Worm (Caenorhabditis elegans): ENCODE results near the gene neg-1.

Gene neg-1

DNA sequence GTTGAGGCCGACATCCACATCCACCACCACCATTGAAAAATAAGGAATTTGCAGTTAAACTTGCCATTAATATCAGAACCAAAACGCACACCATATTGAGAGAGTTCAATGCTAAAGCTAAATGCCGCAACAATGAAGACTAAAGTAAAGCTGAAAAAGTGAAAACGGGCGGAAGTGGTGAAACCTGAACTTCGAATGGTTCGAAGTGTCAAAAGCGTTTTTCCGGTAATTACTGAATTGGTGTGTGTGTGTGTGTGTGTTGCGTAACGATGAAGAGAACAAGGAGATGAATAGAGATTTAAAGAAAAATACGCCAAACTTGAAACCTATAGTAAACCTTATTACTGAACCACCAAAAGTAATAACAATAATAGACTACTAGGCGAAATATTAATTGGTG is 10.2 kb downstream of the neg-1 start, which contains the start of gene grl-13:
TSS of gene grl-13 (minus strand) at position 101 of the 400 bp plus-strand sequence.
- TF ChIP-seq fax-1 (tag; optimal IDR thresholded peaks at IDR 0.05), result no peak
- no peak for TF ChIP-seq unc-55 (GFP tag; optimal IDR thresholded peaks at IDR 0.05)
- no peak for TF ChIP-seq unc-3 (GFP tag; conservative IDR thresholded peaks at IDR 0.05)
- no peak for TF ChIP-seq unc-3 (tag; optimal IDR thresholded peaks at IDR 0.05)
- no peak for TF ChIP-seq lim-6 (tag; optimal IDR thresholded peaks at IDR 0.05)
- TF ChIP-seq T23F11.4 (GFP tag; optimal IDR thresholded peaks at IDR 0.05), result no peak
- TF ChIP-seq hlh-6 (tag; optimal IDR thresholded peaks at IDR 0.05), result no peak

DNA sequence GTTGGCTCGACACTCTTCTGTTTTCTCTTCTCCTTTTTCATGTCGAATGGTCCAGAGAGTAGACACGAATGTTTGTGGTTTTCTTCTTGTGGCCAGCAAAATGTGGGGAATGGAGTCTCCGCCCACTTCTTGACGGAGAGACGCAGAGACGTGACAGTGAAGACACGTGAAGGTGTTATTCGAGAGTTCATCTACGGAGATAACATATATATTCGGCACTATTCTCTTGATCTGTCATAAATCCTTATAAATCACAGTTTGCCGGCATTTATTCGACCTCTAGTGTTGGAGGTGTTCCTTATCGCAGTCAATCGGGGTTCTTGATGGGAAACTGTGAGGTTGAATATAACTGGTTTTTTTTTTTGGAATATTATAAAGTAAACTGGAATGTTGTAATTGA is 13.2 kb downstream of the neg-1 start, which contains the start of gene F32D1.3:
TSS of gene F32D1.3 (minus strand) at position 65 of the 400 bp plus-strand sequence.
- TF ChIP-seq unc-55 (GFP tag; optimal IDR thresholded peaks at IDR 0.05), result peak; percentile 4
- TF ChIP-seq npax-4 (tag; optimal IDR thresholded peaks at IDR 0.05), result no peak
- no peak for TF ChIP-seq eyg-1 (tag; optimal IDR thresholded peaks at IDR 0.05)
- no peak for TF ChIP-seq hlh-13 (GFP tag; optimal IDR thresholded peaks at IDR 0.05)
- no peak for TF ChIP-seq ceh-18 (tag; optimal IDR thresholded peaks at IDR 0.05)
- no peak for TF ChIP-seq nhr-232 (tag; optimal IDR thresholded peaks at IDR 0.05)
- TF ChIP-seq dve-1 (tag; optimal IDR thresholded peaks at IDR 0.05), result no peak
- no peak for TF ChIP-seq nhr-11 (tag; optimal IDR thresholded peaks at IDR 0.05)

DNA sequence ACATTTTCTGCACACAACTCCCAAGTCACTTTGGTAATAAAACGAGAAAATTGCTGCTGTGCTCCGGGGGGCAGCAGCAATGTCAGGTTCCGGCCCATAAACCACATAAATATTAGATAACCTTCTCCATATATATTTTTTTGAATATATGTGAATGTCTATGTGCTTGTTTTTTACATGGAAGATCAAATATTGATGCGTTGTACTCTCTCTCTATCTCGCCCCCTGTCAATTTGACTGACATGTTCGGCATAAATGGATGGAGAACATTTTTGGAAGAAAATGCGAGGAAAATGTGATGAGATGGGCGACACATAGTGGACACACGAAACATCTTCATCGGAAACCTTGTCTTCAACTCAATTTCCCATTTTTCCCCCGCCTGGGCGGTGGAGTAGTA is 14.7 kb downstream of the neg-1 start:
- TF ChIP-seq unc-42 (tag; optimal IDR thresholded peaks at IDR 0.05), result peak; percentile 48
- TF ChIP-seq K02D7.2 (tag; optimal IDR thresholded peaks at IDR 0.05), result no peak
- peak; percentile 71 for TF ChIP-seq unc-55 (GFP tag; optimal IDR thresholded peaks at IDR 0.05)

DNA sequence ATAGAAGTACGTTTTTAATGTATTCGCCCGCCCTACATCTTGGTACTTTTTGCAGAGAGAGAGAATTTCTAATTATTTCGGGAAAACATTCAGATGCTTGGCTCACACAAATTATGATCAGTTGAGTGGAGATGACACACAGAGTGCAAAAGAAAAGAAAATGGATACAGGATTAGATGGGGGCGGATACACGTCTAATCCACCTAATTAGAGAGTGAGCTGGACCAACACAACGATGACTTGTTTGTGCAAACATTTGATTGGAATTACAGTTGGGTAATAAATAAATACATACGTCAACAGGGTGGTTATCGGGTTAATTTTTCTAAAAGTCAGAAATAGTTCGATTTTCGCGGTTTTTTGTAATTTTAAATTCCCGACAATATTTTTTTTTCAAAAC is 15.5 kb downstream of the neg-1 start:
- TF ChIP-seq ceh-31 (tag; optimal IDR thresholded peaks at IDR 0.05), result peak; percentile 55
- TF ChIP-seq lim-6 (tag; optimal IDR thresholded peaks at IDR 0.05), result no peak
- TF ChIP-seq unc-42 (tag; optimal IDR thresholded peaks at IDR 0.05), result peak; percentile 46

DNA sequence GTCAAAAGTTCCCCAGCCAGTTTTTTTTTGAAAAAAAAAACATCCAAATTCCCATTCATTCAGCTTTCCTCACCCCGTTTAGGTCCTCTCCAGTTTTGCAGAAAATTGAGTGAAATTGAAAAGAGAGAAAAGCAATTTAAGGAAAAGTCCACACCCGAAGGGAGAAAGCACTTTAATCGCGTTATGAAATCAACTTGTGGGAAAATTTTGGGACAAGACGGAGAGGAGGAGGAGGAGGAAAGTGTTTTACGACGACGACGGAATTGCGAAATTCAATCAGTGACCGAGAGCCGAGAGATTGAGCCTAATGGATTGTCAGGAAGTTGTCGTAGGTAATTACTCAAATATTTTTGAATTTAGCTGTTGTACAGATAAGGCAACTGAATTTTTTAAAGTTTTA is 17.3 kb downstream of the neg-1 start:
- TF ChIP-seq pag-3 (tag; optimal IDR thresholded peaks at IDR 0.05; ENCODE audit: borderline replicate concordance) (no peak), ceh-14 (tag; optimal IDR thresholded peaks at IDR 0.05) (peak; percentile 75), ceh-6 (GFP tag; optimal IDR thresholded peaks at IDR 0.05) (no peak), sdc-2 (tag; optimal IDR thresholded peaks at IDR 0.05) (no peak), unc-42 (tag; optimal IDR thresholded peaks at IDR 0.05) (peak; percentile 99), ceh-31 (tag; optimal IDR thresholded peaks at IDR 0.05) (peak; percentile 61)

DNA sequence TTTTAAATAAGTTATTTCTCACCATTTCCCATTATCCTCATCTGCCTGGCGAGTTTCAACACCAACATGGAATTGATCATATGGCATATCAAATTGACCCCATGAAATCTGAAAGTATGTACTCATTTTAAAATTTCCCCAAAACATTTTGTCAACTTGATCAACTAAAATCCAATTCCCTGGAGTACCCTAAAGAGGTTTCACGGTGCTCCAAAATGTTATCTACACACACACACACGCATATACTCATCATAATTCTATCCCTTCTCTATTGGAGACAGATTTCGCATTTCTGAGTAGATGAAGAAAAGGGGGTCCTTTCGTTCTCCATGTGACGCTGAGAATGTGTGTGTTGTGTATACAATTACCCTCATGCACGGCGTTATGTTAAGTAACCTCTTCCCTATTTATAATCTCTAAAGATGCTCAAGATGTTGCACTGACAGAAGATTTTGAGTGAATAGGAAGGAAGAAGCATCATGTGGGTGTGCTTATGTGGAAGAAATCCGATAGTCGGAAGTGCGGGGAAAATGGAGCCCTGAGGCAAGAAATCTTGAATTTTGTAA is 18.5 kb downstream of the neg-1 start:
- TF ChIP-seq unc-42 (tag; optimal IDR thresholded peaks at IDR 0.05), result peak; percentile 85
- no peak for TF ChIP-seq Y22D7AL.16 (tag; optimal IDR thresholded peaks at IDR 0.05)
- TF ChIP-seq ceh-34 (tag; optimal IDR thresholded peaks at IDR 0.05), result peak; percentile 59

DNA sequence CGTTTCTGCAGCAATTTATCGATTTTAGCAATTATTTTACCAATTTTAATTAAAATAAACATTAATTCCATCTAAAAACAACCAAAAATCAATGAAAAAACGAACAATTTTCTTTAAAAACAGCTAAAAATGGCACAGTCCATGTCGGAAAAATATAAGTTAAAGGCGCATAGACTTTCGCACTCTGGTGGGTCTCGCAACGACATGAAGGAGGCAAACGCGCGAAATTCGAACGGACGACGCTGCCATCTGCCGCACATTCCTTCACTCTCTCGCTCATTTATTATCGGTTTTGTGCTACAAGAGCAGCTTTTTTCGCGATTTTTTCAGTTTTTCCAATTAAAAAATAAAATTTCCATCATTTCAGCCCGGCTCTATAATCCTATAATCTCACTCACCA is 27.9 kb downstream of the neg-1 start, which contains the start of gene mcm-7:
TSS of gene mcm-7 (plus strand) at position 368 of the 400 bp plus-strand sequence.
- TF ChIP-seq pax-1 (tag; optimal IDR thresholded peaks at IDR 0.05) (peak; percentile 26), pros-1 (tag; optimal IDR thresholded peaks at IDR 0.05) (no peak), rnt-1 (tag; optimal IDR thresholded peaks at IDR 0.05) (no peak), ceh-31 (tag; optimal IDR thresholded peaks at IDR 0.05) (peak; percentile 40), elt-2 (tag; optimal IDR thresholded peaks at IDR 0.05) (peak; percentile 9), mec-3 (tag; optimal IDR thresholded peaks at IDR 0.05; ENCODE audit: borderline replicate concordance) (no peak), tbx-2 (tag; optimal IDR thresholded peaks at IDR 0.05) (peak; percentile 29), zip-5 (tag; optimal IDR thresholded peaks at IDR 0.05) (no peak), hlh-6 (tag; optimal IDR thresholded peaks at IDR 0.05) (no peak), nfya-1 (tag; optimal IDR thresholded peaks at IDR 0.05) (peak; percentile 55), ceh-45 (GFP tag; IDR thresholded peaks at IDR 0.05) (no peak), ceh-34 (tag; optimal IDR thresholded peaks at IDR 0.05) (no peak)

Data from whole organism, late embryonic.